Worm (Caenorhabditis elegans) whole organism, L2 larva: ENCODE results near the gene tbc-9.

Experiments used
- ZK546.5 ChIP-seq: sonication (generic microtip); optimal IDR thresholded peaks from 2 replicates; lab custom pipeline; 2017; ENCODE audit warnings: missing biosample characterization, missing genetic modification characterization
- ama-1 ChIP-seq: fragments of 150-350 bp; optimal IDR thresholded peaks from 2 replicates; lab custom pipeline; 2018; ENCODE audit warnings: inconsistent platforms
- blmp-1 ChIP-seq: sonication (generic microtip); optimal IDR thresholded peaks from 2 replicates; lab custom pipeline; 2017; ENCODE audit warnings: missing genetic modification characterization, mild to moderate bottlenecking, missing compliant biosample characterization, antibody characterized with exemption, moderate library complexity; ENCODE audit not compliant: insufficient read depth
- ceh-82 ChIP-seq: fragments of 150-350 bp; optimal IDR thresholded peaks from 2 replicates; lab custom pipeline; 2014; ENCODE audit warnings: missing biosample characterization, missing genetic modification characterization
- elt-1 ChIP-seq: fragments of 150-350 bp; optimal IDR thresholded peaks from 2 replicates; lab custom pipeline; 2014; ENCODE audit warnings: missing biosample characterization, missing genetic modification characterization
- elt-3 ChIP-seq: sonication (generic microtip); optimal IDR thresholded peaks from 2 replicates; lab custom pipeline; 2017; ENCODE audit warnings: missing biosample characterization, missing genetic modification characterization
- lin-11 ChIP-seq: fragments of 150-350 bp; sonication (generic microtip); optimal IDR thresholded peaks from 2 replicates; lab custom pipeline; 2014; ENCODE audit warnings: missing biosample characterization, missing genetic modification characterization, inconsistent platforms, mixed read lengths
- mdl-1 ChIP-seq, 2 experiments: fragments of 150-350 bp in 1 of 2; sonication (generic microtip) in 1 of 2; optimal IDR thresholded peaks; 2 replicates each; lab custom pipeline; 2017; ENCODE audit warnings: missing biosample characterization in 2 of 2, missing genetic modification characterization in 2 of 2
- nhr-12 ChIP-seq: fragments of 150-350 bp; optimal IDR thresholded peaks from 2 replicates; lab custom pipeline; 2014; ENCODE audit warnings: missing biosample characterization, missing genetic modification characterization
- nhr-21 ChIP-seq: fragments of 150-350 bp; optimal IDR thresholded peaks from 2 replicates; lab custom pipeline; 2014; ENCODE audit warnings: missing biosample characterization, missing genetic modification characterization
- sma-9 ChIP-seq, 2 experiments: fragments of 150-350 bp in 1 of 2; sonication (generic microtip) in 1 of 2; optimal IDR thresholded peaks; 2 replicates each; lab custom pipeline; 2014 to 2016; ENCODE audit warnings: missing genetic modification characterization in 2 of 2, mild to moderate bottlenecking in 1 of 2, missing biosample characterization in 1 of 2, missing compliant biosample characterization in 1 of 2, missing genetic modification reagents in 1 of 2, moderate library complexity in 1 of 2
- unc-62 ChIP-seq: fragments of 150-350 bp; optimal IDR thresholded peaks from 2 replicates; lab custom pipeline; 2014; ENCODE audit warnings: missing biosample characterization, missing genetic modification reagents, missing genetic modification characterization
- ztf-11 ChIP-seq: sonication (generic microtip); optimal IDR thresholded peaks from 2 replicates; lab custom pipeline; 2017; ENCODE audit warnings: missing biosample characterization, missing genetic modification characterization
- ztf-4 ChIP-seq: fragments of 150-350 bp; optimal IDR thresholded peaks from 2 replicates; lab custom pipeline; 2014; ENCODE audit warnings: missing biosample characterization, missing genetic modification characterization

DNA sequence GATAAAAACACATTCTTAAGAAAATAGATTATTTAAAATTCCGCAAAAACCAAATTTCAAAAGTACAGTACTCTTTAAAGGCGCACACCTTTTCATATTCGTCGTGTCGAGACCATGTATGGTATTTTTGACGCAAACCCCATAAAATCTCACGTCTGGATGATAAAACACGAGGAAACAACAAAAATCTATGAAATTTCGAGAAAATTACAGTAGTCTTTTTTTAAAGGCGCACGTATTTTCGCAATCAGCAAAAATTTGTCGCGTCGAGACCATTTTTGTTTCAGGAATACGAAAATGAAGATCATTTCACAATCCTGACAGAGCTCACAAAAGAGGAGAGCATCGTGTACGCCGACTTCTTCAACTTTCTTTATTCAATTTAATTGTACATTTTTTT is 10.4 kb upstream of the tbc-9 start:
- TF ChIP-seq ceh-82 (tag; lab: Kevin White, UChicago), result no peak
- TF ChIP-seq elt-3 (tag; lab: Kevin White, UChicago), result no peak
- TF ChIP-seq blmp-1 (tag; lab: Kevin White, UChicago), result no peak
- no peak for TF ChIP-seq elt-1 (tag; lab: Kevin White, UChicago)
- TF ChIP-seq nhr-12 (tag; lab: Kevin White, UChicago), result no peak
- TF ChIP-seq lin-11 (tag; lab: Kevin White, UChicago), result no peak
- TF ChIP-seq mdl-1 (tag; optimal IDR thresholded peaks at IDR 0.05; lab: Kevin White, UChicago), result no peak
- TF ChIP-seq nhr-21 (tag; lab: Kevin White, UChicago), result no peak
- TF ChIP-seq ama-1 (lab: Kevin White, UChicago), result no peak
- no peak for TF ChIP-seq unc-62 (GFP tag; lab: Kevin White, UChicago)
- TF ChIP-seq ztf-11 (tag; lab: Kevin White, UChicago), result no peak
- no peak for TF ChIP-seq ZK546.5
- TF ChIP-seq sma-9 (GFP tag; optimal IDR thresholded peaks at IDR 0.05; lab: Kevin White, UChicago), result no peak
- no peak for TF ChIP-seq sma-9 (tag; optimal IDR thresholded peaks at IDR 0.05; lab: Kevin White, UChicago)
- no peak for TF ChIP-seq ztf-4 (tag; lab: Kevin White, UChicago)
